Worm (Caenorhabditis elegans) whole organism, midembryonic: ENCODE data around the gene F54D8.6.

ENCODE experiments used
- T22C8.4 ChIP-seq: fragments of 200-800 bp; sonication (Bioruptor generic); IDR thresholded peaks from 2 replicates; pipeline ENCODE4 v1.3.6; 2022; ENCODE audit warnings: missing genetic modification characterization, missing compliant biosample characterization
- cog-1 ChIP-seq: sonication (generic microtip); optimal IDR thresholded peaks from 2 replicates; lab custom pipeline; 2016; ENCODE audit warnings: missing genetic modification characterization, missing compliant biosample characterization
- klf-2 ChIP-seq: fragments of 200-800 bp; sonication (Bioruptor generic); conservative IDR thresholded peaks from 2 replicates; pipeline ENCODE4 v1.3.6; 2022; ENCODE audit warnings: missing genetic modification reagents, missing genetic modification characterization, missing compliant biosample characterization
- ref-1 ChIP-seq: fragments of 200-800 bp; sonication (Bioruptor generic); conservative IDR thresholded peaks from 2 replicates; pipeline ENCODE4 v1.3.6; 2022; ENCODE audit warnings: missing genetic modification reagents, missing genetic modification characterization, missing compliant biosample characterization
- ztf-23 ChIP-seq: fragments of 200-800 bp; sonication (Bioruptor generic); IDR thresholded peaks from 2 replicates; pipeline ENCODE4 v1.3.6; 2022; ENCODE audit warnings: missing genetic modification reagents, missing genetic modification characterization, missing compliant biosample characterization

ce11 chrIII:5147445-5147844 lies 44.7 kb downstream of the F54D8.6 start:
- TF ChIP-seq T22C8.4 (no peak), klf-2 (GFP tag; lab: Robert Waterston, UW) (no peak), ztf-23 (GFP tag; lab: Robert Waterston, UW) (no peak), cog-1 (no peak), ref-1 (no peak)
